Worm (Caenorhabditis elegans): ENCODE results near the gene inos-1.
A peak's percentile ranks its signal among the peaks of the same experiment; 100 is the strongest.

inos-1 gene

DNA sequence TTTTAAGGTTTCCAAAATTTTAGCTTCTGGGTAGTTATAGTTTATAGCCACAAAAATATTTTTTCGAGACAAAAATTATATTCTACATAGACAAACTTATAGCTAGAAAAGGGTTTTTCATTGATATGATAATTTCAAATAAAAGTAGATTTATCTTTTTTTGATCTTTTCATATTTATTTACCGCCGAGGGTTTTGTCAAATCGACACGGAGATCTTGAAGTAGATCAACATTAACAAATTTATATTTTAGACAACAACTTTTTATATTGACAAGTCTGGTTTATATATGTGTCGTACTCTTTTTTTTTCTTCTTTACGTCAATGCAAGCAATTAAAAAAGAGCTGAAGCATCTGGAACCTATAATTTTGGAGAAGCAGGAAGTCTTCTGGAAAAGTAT is 41.2 kb downstream of the inos-1 start:
- TF ChIP-seq T22C8.4 (GFP tag; IDR thresholded peaks at IDR 0.05) (no peak), ztf-23 (GFP tag; IDR thresholded peaks at IDR 0.05) (no peak), med-1 (GFP tag; optimal IDR thresholded peaks at IDR 0.05; ENCODE audit: insufficient read depth) (no peak), cog-1 (tag; optimal IDR thresholded peaks at IDR 0.05) (no peak), tab-1 (GFP tag; IDR thresholded peaks at IDR 0.05) (no peak), flt-1 (GFP tag; IDR thresholded peaks at IDR 0.05) (no peak), ztf-29 (GFP tag; IDR thresholded peaks at IDR 0.05) (no peak), klf-2 (GFP tag; conservative IDR thresholded peaks at IDR 0.05) (no peak), ref-1 (GFP tag; conservative IDR thresholded peaks at IDR 0.05) (no peak)

DNA sequence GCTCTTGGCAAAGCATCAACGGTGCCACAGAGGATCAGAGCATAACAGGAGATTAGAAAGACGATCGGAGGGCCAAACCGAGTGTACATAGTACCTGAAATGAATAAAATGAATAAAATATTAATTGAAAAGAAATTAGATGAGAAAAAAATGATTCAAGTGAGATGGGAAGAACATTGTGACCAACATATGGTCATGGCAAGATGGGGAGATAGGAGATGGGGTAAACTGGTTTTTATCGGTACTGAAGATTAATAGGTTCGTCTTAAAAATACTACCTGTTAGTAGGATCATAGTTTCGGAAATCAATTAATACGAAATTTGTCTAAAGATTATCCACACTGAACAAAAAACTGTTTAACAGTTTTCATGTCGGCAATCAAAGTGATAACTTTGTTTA is 43.0 kb downstream of the inos-1 start, which contains the start of gene nep-1:
TSS of gene nep-1 (minus strand) at position 101 of the 400 bp plus-strand sequence.
- TF ChIP-seq tab-1 (GFP tag; IDR thresholded peaks at IDR 0.05) = no peak
- no peak for TF ChIP-seq ref-1 (GFP tag; conservative IDR thresholded peaks at IDR 0.05)
- no peak for TF ChIP-seq cog-1 (tag; optimal IDR thresholded peaks at IDR 0.05)
- TF ChIP-seq T22C8.4 (GFP tag; IDR thresholded peaks at IDR 0.05) = no peak
- no peak for TF ChIP-seq flt-1 (GFP tag; IDR thresholded peaks at IDR 0.05)
- TF ChIP-seq med-1 (GFP tag; optimal IDR thresholded peaks at IDR 0.05; ENCODE audit: insufficient read depth) = no peak
- TF ChIP-seq ztf-23 (GFP tag; IDR thresholded peaks at IDR 0.05) = no peak
- TF ChIP-seq klf-2 (GFP tag; conservative IDR thresholded peaks at IDR 0.05) = no peak
- no peak for TF ChIP-seq ztf-29 (GFP tag; IDR thresholded peaks at IDR 0.05)

DNA sequence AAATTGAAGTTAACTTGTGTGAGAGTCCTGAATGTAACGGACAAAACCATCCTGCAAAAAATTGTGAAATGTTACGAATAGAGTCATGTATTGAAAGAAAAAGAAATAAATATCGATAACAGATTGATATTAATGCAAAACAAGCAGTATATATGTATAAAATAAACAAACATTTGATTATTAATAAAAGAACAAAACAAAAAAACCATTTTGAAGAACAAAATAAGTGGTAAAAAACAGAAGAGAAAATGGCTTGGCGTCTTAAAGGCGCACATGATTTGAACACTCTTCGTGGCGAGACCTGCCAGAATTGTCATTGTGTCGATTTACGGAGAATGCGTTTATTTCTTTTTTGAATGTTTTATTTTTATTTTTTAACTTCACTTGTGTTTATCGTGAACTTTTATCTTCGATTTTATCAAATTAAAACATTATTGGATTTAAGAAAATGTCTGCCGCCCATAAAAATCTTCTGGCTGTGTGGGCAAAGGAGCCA is 47.4 kb downstream of the inos-1 start, which contains the start of the genes rad-23 and rpn-12:
TSS of gene rad-23 (minus strand) at position 51 of the 496 bp plus-strand sequence.
TSS of gene rpn-12 (plus strand) at position 446 of the 496 bp plus-strand sequence.
- TF ChIP-seq ref-1 (GFP tag; conservative IDR thresholded peaks at IDR 0.05) (no peak), cog-1 (tag; optimal IDR thresholded peaks at IDR 0.05) (peak; percentile 32)

DNA sequence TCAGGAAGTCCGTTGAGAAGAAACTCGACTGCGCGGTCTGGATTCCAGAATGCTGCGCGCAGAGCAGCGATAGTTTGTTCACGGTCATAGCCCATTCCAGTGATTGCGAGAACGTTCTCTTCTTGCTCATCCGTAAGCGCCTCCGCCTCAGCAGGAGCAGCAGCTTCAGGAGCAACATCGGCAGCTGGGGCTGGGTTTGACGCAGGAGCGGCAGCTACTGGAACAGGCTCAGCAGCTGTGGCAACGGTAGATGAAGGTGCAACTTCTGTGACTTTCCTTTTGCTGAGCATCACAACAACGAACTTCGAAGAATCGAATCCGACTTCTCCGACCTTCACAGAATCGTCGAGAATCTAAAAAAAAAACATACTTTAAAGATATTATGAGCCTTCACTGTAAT is 48.0 kb downstream of the inos-1 start:
- TF ChIP-seq tab-1 (GFP tag; IDR thresholded peaks at IDR 0.05) (no peak), ztf-29 (GFP tag; IDR thresholded peaks at IDR 0.05) (no peak), med-1 (GFP tag; optimal IDR thresholded peaks at IDR 0.05; ENCODE audit: insufficient read depth) (no peak), flt-1 (GFP tag; IDR thresholded peaks at IDR 0.05) (no peak), ztf-23 (GFP tag; IDR thresholded peaks at IDR 0.05) (no peak), cog-1 (tag; optimal IDR thresholded peaks at IDR 0.05) (no peak), ref-1 (GFP tag; conservative IDR thresholded peaks at IDR 0.05) (no peak), T22C8.4 (GFP tag; IDR thresholded peaks at IDR 0.05) (no peak), klf-2 (GFP tag; conservative IDR thresholded peaks at IDR 0.05) (no peak)

DNA sequence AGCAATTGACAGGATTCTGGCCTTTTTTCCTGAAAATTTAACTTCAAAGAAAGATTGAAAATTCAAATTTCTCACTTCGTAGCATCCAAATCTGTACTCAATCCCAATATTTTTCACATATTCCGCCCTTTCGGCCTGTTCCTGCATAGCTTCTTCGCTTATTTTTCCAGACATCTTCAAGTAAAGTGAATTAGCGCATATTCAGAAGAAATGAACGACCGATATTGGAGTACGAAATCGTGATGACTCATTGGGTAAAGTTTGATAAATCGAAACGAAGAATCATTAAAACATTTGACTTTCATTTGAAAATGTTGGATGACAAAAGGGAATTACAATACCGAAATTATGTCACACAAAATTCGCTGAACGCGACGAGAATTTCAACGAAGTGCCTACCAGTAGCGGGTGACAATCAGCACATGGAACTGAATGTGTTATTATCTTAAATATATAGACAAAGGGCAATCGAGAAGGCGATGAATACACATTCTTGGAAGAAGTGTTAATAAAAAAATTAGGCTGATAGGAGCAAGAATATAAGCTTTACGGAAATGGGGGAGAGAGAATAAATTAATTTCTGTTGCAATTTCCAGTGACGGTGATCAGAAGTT is 49.0 kb downstream of the inos-1 start, which contains the start of gene coa-7:
TSS of gene coa-7 (minus strand) at position 174 of the 614 bp plus-strand sequence.
- TF ChIP-seq klf-2 (GFP tag; conservative IDR thresholded peaks at IDR 0.05) = no peak
- no peak for TF ChIP-seq ztf-23 (GFP tag; IDR thresholded peaks at IDR 0.05)
- no peak for TF ChIP-seq med-1 (GFP tag; optimal IDR thresholded peaks at IDR 0.05; ENCODE audit: insufficient read depth)

DNA sequence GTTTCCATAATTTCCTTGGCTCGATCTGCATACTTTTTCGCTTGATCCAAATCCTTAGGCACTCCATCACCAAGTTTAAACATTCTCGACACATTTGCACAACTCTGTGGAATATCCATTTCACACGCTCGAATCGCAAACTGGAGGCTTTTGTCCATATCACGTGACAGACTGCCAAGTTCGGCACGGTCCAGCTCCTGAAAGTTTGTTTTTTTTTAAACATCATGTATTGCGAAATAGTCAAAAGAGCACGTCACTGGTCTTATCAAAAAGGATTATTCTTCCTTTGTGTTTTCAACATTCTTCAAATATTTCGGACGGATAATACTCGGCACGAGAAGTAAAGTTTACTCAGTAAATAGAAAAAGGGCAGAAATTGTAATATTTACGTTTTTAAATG is 50.9 kb downstream of the inos-1 start:
- TF ChIP-seq flt-1 (GFP tag; IDR thresholded peaks at IDR 0.05) = no peak
- no peak for TF ChIP-seq cog-1 (tag; optimal IDR thresholded peaks at IDR 0.05)
- no peak for TF ChIP-seq T22C8.4 (GFP tag; IDR thresholded peaks at IDR 0.05)
- TF ChIP-seq ztf-29 (GFP tag; IDR thresholded peaks at IDR 0.05) = no peak
- no peak for TF ChIP-seq ref-1 (GFP tag; conservative IDR thresholded peaks at IDR 0.05)
- TF ChIP-seq ztf-23 (GFP tag; IDR thresholded peaks at IDR 0.05) = no peak
- no peak for TF ChIP-seq klf-2 (GFP tag; conservative IDR thresholded peaks at IDR 0.05)
- TF ChIP-seq tab-1 (GFP tag; IDR thresholded peaks at IDR 0.05) = no peak
- TF ChIP-seq med-1 (GFP tag; optimal IDR thresholded peaks at IDR 0.05; ENCODE audit: insufficient read depth) = no peak
